Worm (Caenorhabditis elegans) whole organism, mixed stage, embryonic: ENCODE results near the gene srw-118.

Experiments used
- elt-3 ChIP-seq: fragments of 150-350 bp; optimal IDR thresholded peaks from 2 replicates; lab custom pipeline; 2014; ENCODE audit warnings: missing biosample characterization, missing genetic modification characterization
- lin-13 ChIP-seq: fragments of 150-350 bp; optimal IDR thresholded peaks from 2 replicates; lab custom pipeline; 2014; ENCODE audit warnings: missing biosample characterization, missing genetic modification characterization
- lin-32 ChIP-seq: fragments of 200-800 bp; sonication (Bioruptor generic); optimal IDR thresholded peaks from 2 replicates; lab custom pipeline; 2018; ENCODE audit warnings: mild to moderate bottlenecking, missing genetic modification characterization, missing compliant biosample characterization
- lsy-2 ChIP-seq: fragments of 150-350 bp; optimal IDR thresholded peaks from 2 replicates; lab custom pipeline; 2014; ENCODE audit warnings: missing biosample characterization, missing genetic modification characterization
- nhr-12 ChIP-seq: fragments of 150-350 bp; optimal IDR thresholded peaks from 2 replicates; lab custom pipeline; 2014; ENCODE audit warnings: missing biosample characterization, missing genetic modification characterization
- nhr-2 ChIP-seq: fragments of 150-350 bp; optimal IDR thresholded peaks from 2 replicates; lab custom pipeline; 2014; ENCODE audit warnings: missing biosample characterization, missing genetic modification characterization
- nhr-237 ChIP-seq: fragments of 150-350 bp; optimal IDR thresholded peaks from 2 replicates; lab custom pipeline; 2014; ENCODE audit warnings: missing biosample characterization, missing genetic modification characterization
- nhr-28 ChIP-seq: fragments of 150-350 bp; optimal IDR thresholded peaks from 2 replicates; lab custom pipeline; 2014; ENCODE audit warnings: missing biosample characterization, missing genetic modification characterization
- nhr-76 ChIP-seq: sonication (generic microtip); optimal IDR thresholded peaks from 2 replicates; lab custom pipeline; 2017; ENCODE audit warnings: missing biosample characterization, missing genetic modification characterization
- snpc-4 ChIP-seq: fragments of 150-350 bp; optimal IDR thresholded peaks from 2 replicates; lab custom pipeline; 2014; ENCODE audit warnings: missing biosample characterization, missing genetic modification characterization
- tbx-8 ChIP-seq: fragments of 200-800 bp; sonication (Bioruptor generic); optimal IDR thresholded peaks from 2 replicates; lab custom pipeline; 2018; ENCODE audit warnings: mild to moderate bottlenecking, missing genetic modification characterization, moderate library complexity, missing compliant biosample characterization
- unc-39 ChIP-seq: fragments of 150-350 bp; optimal IDR thresholded peaks from 2 replicates; lab custom pipeline; 2014; ENCODE audit warnings: missing biosample characterization, missing genetic modification characterization
- unc-62 ChIP-seq: fragments of 150-350 bp; optimal IDR thresholded peaks from 2 replicates; lab custom pipeline; 2014; ENCODE audit warnings: missing biosample characterization, missing genetic modification reagents, missing genetic modification characterization
- ztf-11 ChIP-seq: fragments of 150-350 bp; optimal IDR thresholded peaks from 2 replicates; lab custom pipeline; 2014; ENCODE audit warnings: missing biosample characterization, missing genetic modification characterization

DNA sequence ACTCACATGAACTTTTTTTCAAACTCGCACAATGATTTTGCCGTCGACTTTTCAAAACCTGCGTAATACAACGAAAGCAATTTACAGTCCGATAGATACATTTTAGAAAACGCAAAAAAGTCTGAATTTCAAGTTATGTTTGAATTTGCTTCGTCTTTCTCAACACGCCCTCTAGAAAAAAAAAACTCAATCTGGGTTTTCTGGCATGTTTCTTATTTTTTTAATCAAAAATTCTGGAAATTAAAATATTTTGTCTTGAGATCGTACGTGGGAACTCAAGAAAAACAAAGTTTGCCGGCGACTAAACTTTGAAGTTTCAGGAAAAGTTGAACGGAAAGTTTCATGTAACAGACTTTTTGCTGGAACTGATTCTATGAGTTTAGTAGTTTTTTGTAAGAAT, 13.9 kb upstream of the srw-118 start, which contains the start of gene srw-115:
- TF ChIP-seq unc-62 (GFP tag; lab: Kevin White, UChicago) (no peak), lsy-2 (tag; lab: Kevin White, UChicago) (no peak), nhr-12 (tag; lab: Kevin White, UChicago) (no peak), tbx-8 (GFP tag; lab: Kevin White, UChicago) (no peak), ztf-11 (no peak), lin-13 (tag; lab: Kevin White, UChicago) (no peak), unc-39 (no peak), nhr-28 (tag; lab: Kevin White, UChicago) (no peak), elt-3 (tag; lab: Kevin White, UChicago) (no peak), nhr-2 (tag; lab: Kevin White, UChicago) (no peak), snpc-4 (tag; lab: Kevin White, UChicago) (no peak), lin-32 (no peak), nhr-237 (no peak), nhr-76 (tag; lab: Kevin White, UChicago) (no peak)
